Fruit fly (Drosophila melanogaster) whole organism, embryonic: ENCODE data around the gene CAH9.

Source experiments
- Antp ChIP-seq: fragments of 200-800 bp; sonication (Bioruptor generic); optimal IDR thresholded peaks from 3 replicates; lab custom pipeline; 2016; ENCODE audit warnings: missing biosample characterization, missing genetic modification characterization
- Blimp-1 ChIP-seq: fragments of 200-800 bp; sonication (Bioruptor generic); optimal IDR thresholded peaks from 3 replicates; lab custom pipeline; 2018; ENCODE audit warnings: missing biosample characterization, missing genetic modification characterization, mild to moderate bottlenecking, moderate library complexity, missing genetic modification reagents
- CG11093 ChIP-seq: fragments of 200-800 bp; sonication (Bioruptor generic); IDR thresholded peaks from 3 replicates; pipeline ENCODE4 v1.3.6; 2022; ENCODE audit warnings: missing biosample characterization, missing genetic modification characterization
- CG12236 ChIP-seq: fragments of 200-800 bp; sonication (Bioruptor generic); optimal IDR thresholded peaks from 2 replicates; lab custom pipeline; 2016; ENCODE audit warnings: missing biosample characterization, missing genetic modification characterization
- CG16863 ChIP-seq: fragments of 200-800 bp; sonication (Bioruptor generic); optimal IDR thresholded peaks from 3 replicates; lab custom pipeline; 2016; ENCODE audit warnings: missing biosample characterization, missing genetic modification characterization
- CG17328 ChIP-seq: fragments of 200-800 bp; sonication (Bioruptor generic); IDR thresholded peaks from 2 replicates; pipeline ENCODE4 v1.3.6; 2022; ENCODE audit warnings: missing biosample characterization, missing genetic modification characterization
- CG18476 ChIP-seq: fragments of 200-800 bp; sonication (Bioruptor generic); optimal IDR thresholded peaks from 2 replicates; lab custom pipeline; 2016; ENCODE audit warnings: missing biosample characterization, mild to moderate bottlenecking, missing genetic modification characterization
- CG31224 ChIP-seq: fragments of 200-800 bp; sonication (Bioruptor generic); IDR thresholded peaks from 2 replicates; pipeline ENCODE4 v1.3.6; 2022; ENCODE audit warnings: missing biosample characterization, missing genetic modification characterization
- CG42726 ChIP-seq: fragments of 200-800 bp; sonication (Bioruptor generic); IDR thresholded peaks from 2 replicates; pipeline ENCODE4 v1.3.6; 2022; ENCODE audit warnings: missing biosample characterization, missing genetic modification characterization; ENCODE audit not compliant: partially characterized antibody
- CG4730 ChIP-seq: fragments of 200-800 bp; sonication (Bioruptor generic); IDR thresholded peaks from 2 replicates; pipeline ENCODE4 v1.3.6; 2022; ENCODE audit warnings: missing biosample characterization, missing genetic modification characterization
- CG7271 ChIP-seq: fragments of 200-800 bp; sonication (Bioruptor generic); optimal IDR thresholded peaks from 2 replicates; lab custom pipeline; 2018; ENCODE audit warnings: missing biosample characterization, mild to moderate bottlenecking, missing genetic modification characterization, moderate library complexity
- CG8089 ChIP-seq: fragments of 200-800 bp; sonication (Bioruptor generic); optimal IDR thresholded peaks from 3 replicates; lab custom pipeline; 2016; ENCODE audit warnings: missing biosample characterization, missing genetic modification characterization
- CG8765 ChIP-seq: fragments of 200-800 bp; sonication (Bioruptor generic); IDR thresholded peaks from 2 replicates; pipeline ENCODE4 v1.3.6; 2022; ENCODE audit warnings: missing biosample characterization, missing genetic modification characterization
- CG9817 ChIP-seq: fragments of 200-800 bp; sonication (Bioruptor generic); optimal IDR thresholded peaks from 2 replicates; lab custom pipeline; 2018; ENCODE audit warnings: missing biosample characterization, mild to moderate bottlenecking, missing genetic modification characterization, moderate library complexity
- Doc2 ChIP-seq: fragments of 200-800 bp; sonication (Bioruptor generic); IDR thresholded peaks from 2 replicates; pipeline ENCODE4 v1.3.6; 2022; ENCODE audit warnings: missing biosample characterization, missing genetic modification characterization
- Hr39 ChIP-seq: fragments of >200 bp; optimal IDR thresholded peaks from 2 replicates; lab custom pipeline; 2017
- Hr78 ChIP-seq, 2 experiments: fragments of 200-800 bp in 1 of 2; fragments of >200 bp in 1 of 2; sonication (Bioruptor generic) in 1 of 2; optimal IDR thresholded peaks; 2 replicates each; lab custom pipeline; 2017 to 2019; ENCODE audit warnings: missing biosample characterization in 2 of 2, missing genetic modification characterization in 2 of 2, mild to moderate bottlenecking in 1 of 2, moderate library complexity in 1 of 2
- Oaz ChIP-seq: fragments of 200-800 bp; sonication (Bioruptor generic); IDR thresholded peaks from 2 replicates; pipeline ENCODE4 v1.3.6; 2022; ENCODE audit warnings: missing biosample characterization, missing genetic modification characterization
- Oli ChIP-seq: fragments of 200-800 bp; sonication (Bioruptor generic); optimal IDR thresholded peaks from 2 replicates; lab custom pipeline; 2018; ENCODE audit warnings: missing biosample characterization, mild to moderate bottlenecking, missing genetic modification characterization, moderate library complexity
- Ravus ChIP-seq: fragments of 200-800 bp; sonication (Bioruptor generic); IDR thresholded peaks from 2 replicates; pipeline ENCODE4 v1.3.6; 2022; ENCODE audit warnings: missing biosample characterization, missing genetic modification characterization
- Sin3A ChIP-seq: fragments of >200 bp; optimal IDR thresholded peaks from 2 replicates; lab custom pipeline; 2018
- Taf1 ChIP-seq: fragments of 200-800 bp; sonication (Bioruptor generic); IDR thresholded peaks from 2 replicates; pipeline ENCODE4 v1.3.6; 2022; ENCODE audit warnings: missing biosample characterization, missing genetic modification characterization
- Xrp1 ChIP-seq: fragments of 200-800 bp; sonication (Bioruptor generic); IDR thresholded peaks from 2 replicates; pipeline ENCODE4 v1.3.6; 2022; ENCODE audit warnings: missing biosample characterization, missing genetic modification characterization
- aop ChIP-seq: fragments of 200-800 bp; sonication (Bioruptor generic); IDR thresholded peaks from 2 replicates; pipeline ENCODE4 v1.3.6; 2022; ENCODE audit warnings: missing biosample characterization, missing genetic modification characterization
- ara ChIP-seq: fragments of 200-800 bp; sonication (Bioruptor generic); IDR thresholded peaks from 2 replicates; pipeline ENCODE4 v1.3.6; 2022; ENCODE audit warnings: missing biosample characterization, missing genetic modification characterization
- dimm ChIP-seq: fragments of 200-800 bp; sonication (Bioruptor generic); IDR thresholded peaks from 2 replicates; pipeline ENCODE4 v1.3.6; 2022; ENCODE audit warnings: missing biosample characterization, missing genetic modification characterization
- eve ChIP-seq, 2 experiments: fragments of >200 bp; optimal IDR thresholded peaks; 2 replicates each; lab custom pipeline; 2017; ENCODE audit warnings: missing biosample characterization in 2 of 2, missing genetic modification characterization in 2 of 2
- fd102C ChIP-seq: fragments of 200-800 bp; sonication (Bioruptor generic); optimal IDR thresholded peaks from 2 replicates; lab custom pipeline; 2018; ENCODE audit warnings: missing biosample characterization, mild to moderate bottlenecking, missing genetic modification characterization, moderate library complexity
- fd64A ChIP-seq: fragments of 200-800 bp; sonication (Bioruptor generic); optimal IDR thresholded peaks from 3 replicates; lab custom pipeline; 2018; ENCODE audit warnings: missing biosample characterization, mild to moderate bottlenecking, missing genetic modification characterization
- ken ChIP-seq: fragments of 200-800 bp; sonication (Bioruptor generic); IDR thresholded peaks from 3 replicates; pipeline ENCODE4 v1.3.6; 2022; ENCODE audit warnings: missing biosample characterization, missing genetic modification characterization
- klu ChIP-seq: fragments of 200-800 bp; sonication (Bioruptor generic); IDR thresholded peaks from 2 replicates; pipeline ENCODE4 v1.3.6; 2022; ENCODE audit warnings: missing biosample characterization, missing genetic modification characterization
- mam ChIP-seq: fragments of 200-800 bp; sonication (Bioruptor generic); optimal IDR thresholded peaks from 3 replicates; lab custom pipeline; 2016; ENCODE audit warnings: missing biosample characterization, missing genetic modification characterization
- otp ChIP-seq: fragments of 200-800 bp; sonication (Bioruptor generic); IDR thresholded peaks from 3 replicates; pipeline ENCODE4, ENCODE4 v1.3.6; 2022; ENCODE audit warnings: missing biosample characterization, missing genetic modification characterization
- pum ChIP-seq: fragments of 200-800 bp; sonication (Bioruptor generic); optimal IDR thresholded peaks from 2 replicates; lab custom pipeline; 2016; ENCODE audit warnings: missing biosample characterization, missing genetic modification characterization
- row ChIP-seq: fragments of 200-800 bp; sonication (Bioruptor generic); IDR thresholded peaks from 3 replicates; pipeline ENCODE4 v1.3.6; 2022; ENCODE audit warnings: missing biosample characterization, missing genetic modification characterization
- stc ChIP-seq: fragments of 200-800 bp; sonication (Bioruptor generic); IDR thresholded peaks from 2 replicates; pipeline ENCODE4 v1.3.6; 2022; ENCODE audit warnings: missing biosample characterization, missing genetic modification characterization
- stwl ChIP-seq: fragments of 200-800 bp; sonication (Bioruptor generic); optimal IDR thresholded peaks from 3 replicates; lab custom pipeline; 2018; ENCODE audit warnings: missing biosample characterization, mild to moderate bottlenecking, missing genetic modification characterization, moderate library complexity
- toy ChIP-seq: fragments of 200-800 bp; sonication (Bioruptor generic); IDR thresholded peaks from 2 replicates; pipeline ENCODE4 v1.3.6; 2022; ENCODE audit warnings: missing biosample characterization, missing genetic modification characterization
- tup ChIP-seq: fragments of 200-800 bp; sonication (Bioruptor generic); optimal IDR thresholded peaks from 2 replicates; lab custom pipeline; 2016; ENCODE audit warnings: missing biosample characterization, mild to moderate bottlenecking, missing genetic modification characterization, moderate library complexity
- usp ChIP-seq: fragments of >200 bp; optimal IDR thresholded peaks from 2 replicates; lab custom pipeline; 2017; ENCODE audit warnings: missing biosample characterization, missing genetic modification characterization
- z ChIP-seq: fragments of 200-800 bp; sonication (Bioruptor generic); IDR thresholded peaks from 3 replicates; pipeline ENCODE4 v1.3.6; 2022; ENCODE audit warnings: missing biosample characterization, missing genetic modification characterization
- zen ChIP-seq: fragments of 200-800 bp; sonication (Bioruptor generic); optimal IDR thresholded peaks from 3 replicates; lab custom pipeline; 2018; ENCODE audit warnings: missing biosample characterization, mild to moderate bottlenecking, missing genetic modification characterization, moderate library complexity

The CAH9 gene

DNA sequence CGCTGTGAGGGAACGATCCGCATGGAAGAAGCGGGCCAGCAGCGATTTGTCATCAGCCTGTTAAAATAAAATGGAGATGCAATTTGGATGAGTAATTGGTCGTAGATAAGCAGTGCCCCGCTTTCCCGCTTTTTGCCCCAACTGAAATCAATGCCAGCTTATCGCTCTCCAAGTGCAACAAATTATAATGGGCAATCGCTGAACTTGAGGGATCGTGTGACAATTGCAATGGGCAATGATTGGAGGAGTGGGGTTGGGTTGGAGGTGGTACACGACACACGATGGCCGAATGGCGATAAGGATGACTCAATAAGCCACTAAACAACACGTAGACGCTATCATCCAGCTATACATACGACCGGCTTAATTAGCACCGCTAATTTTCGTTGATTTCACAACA is 22.7 kb upstream of the CAH9 start:
- TF ChIP-seq CG18476 (no peak), stwl (tag; lab: Kevin White, UChicago) (no peak), Oli (tag; lab: Kevin White, UChicago) (no peak), CG42726 (GFP tag; lab: Robert Waterston, UW) (no peak), row (GFP tag; lab: Robert Waterston, UW) (no peak), otp (no peak), mam (GFP tag; lab: Kevin White, UChicago) (no peak)

DNA sequence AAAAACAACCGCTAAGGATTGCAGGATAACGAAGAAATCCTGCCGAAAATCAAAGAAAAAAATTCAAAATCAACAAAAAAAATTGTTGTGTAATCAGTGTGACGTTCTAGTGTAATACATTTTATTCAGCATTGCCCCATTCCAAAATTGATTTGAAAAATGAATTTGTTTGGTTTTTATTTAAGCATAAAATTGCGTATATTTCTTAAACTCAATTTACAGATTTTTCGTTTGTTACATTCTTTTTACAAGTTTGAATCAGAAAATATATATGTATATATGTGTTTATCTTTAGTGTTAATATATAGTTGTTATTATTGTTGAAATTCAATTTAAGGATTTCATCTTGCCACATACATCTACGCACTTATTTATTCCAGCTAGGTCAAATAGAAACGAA is 18.6 kb upstream of the CAH9 start, which contains the start of gene CG6059:
TSS of gene CG6059 (minus strand) at position 101 of the 400 bp plus-strand sequence.
- TF ChIP-seq CG31224 (GFP tag; lab: Robert Waterston, UW) (no peak), tup (GFP tag; lab: Kevin White, UChicago) (no peak), fd64A (GFP tag; lab: Kevin White, UChicago) (no peak), Blimp-1 (GFP tag; lab: Kevin White, UChicago) (no peak), CG9817 (tag; lab: Kevin White, UChicago) (no peak), CG12236 (GFP tag; lab: Kevin White, UChicago) (no peak), CG11093 (no peak), Hr78 (GFP tag; optimal IDR thresholded peaks at IDR 0.05; lab: Kevin White, UChicago) (no peak), pum (GFP tag; lab: Kevin White, UChicago) (no peak), toy (GFP tag; lab: Robert Waterston, UW) (no peak), aop (GFP tag; lab: Robert Waterston, UW) (no peak), zen (tag; lab: Kevin White, UChicago) (no peak), ken (GFP tag; lab: Robert Waterston, UW) (no peak), CG4730 (GFP tag; lab: Robert Waterston, UW) (no peak), klu (GFP tag; lab: Robert Waterston, UW) (no peak), CG8089 (GFP tag; lab: Kevin White, UChicago) (no peak), ara (no peak), CG17328 (GFP tag; lab: Robert Waterston, UW) (no peak)

DNA sequence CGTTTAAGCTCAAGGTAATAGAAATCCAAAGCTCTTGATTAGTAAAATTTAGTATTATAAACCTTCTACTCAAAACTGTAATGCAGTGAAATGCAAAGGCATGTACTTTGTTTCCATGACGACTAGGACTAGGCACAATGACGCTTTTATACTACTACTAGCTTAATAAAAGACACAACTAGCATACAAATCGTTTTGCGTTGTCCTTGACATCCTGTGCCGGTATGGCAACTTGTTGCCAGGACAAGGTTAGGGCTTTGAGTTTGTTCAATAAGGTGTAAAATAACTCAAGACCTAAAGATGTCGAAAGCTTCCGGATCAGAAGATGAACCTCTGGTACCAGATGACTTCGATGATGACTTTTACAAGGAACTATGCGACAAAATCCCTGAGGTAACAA is 12.4 kb upstream of the CAH9 start, which contains the start of gene CG5882:
TSS of gene CG5882 (plus strand) at position 301 of the 400 bp plus-strand sequence.
- TF ChIP-seq z (GFP tag; lab: Robert Waterston, UW) = no peak
- no peak for TF ChIP-seq Doc2 (GFP tag; lab: Robert Waterston, UW)
- no peak for TF ChIP-seq Hr39 (lab: Kevin White, UChicago)
- TF ChIP-seq Oaz (GFP tag; lab: Robert Waterston, UW) = no peak
- no peak for TF ChIP-seq stc (GFP tag; lab: Robert Waterston, UW)
- no peak for TF ChIP-seq Antp
- no peak for TF ChIP-seq Sin3A
- no peak for TF ChIP-seq usp (GFP tag; lab: Kevin White, UChicago)
- no peak for TF ChIP-seq CG16863 (GFP tag; lab: Kevin White, UChicago)
- TF ChIP-seq Xrp1 (GFP tag; lab: Robert Waterston, UW) = no peak
- no peak for TF ChIP-seq Taf1 (GFP tag; lab: Robert Waterston, UW)
- no peak for TF ChIP-seq CG8765 (GFP tag; lab: Robert Waterston, UW)
- no peak for TF ChIP-seq eve (GFP tag; optimal IDR thresholded peaks at IDR 0.05; lab: Kevin White, UChicago)
- no peak for TF ChIP-seq dimm
- TF ChIP-seq CG7271 = no peak
- TF ChIP-seq fd102C = no peak
- TF ChIP-seq Ravus (GFP tag; lab: Robert Waterston, UW) = no peak
